Fruit fly (Drosophila melanogaster) whole organism, embryonic: ENCODE results near the gene LysB.
A peak's percentile ranks its signal among the peaks of the same experiment; 100 is the strongest.

ENCODE experiments used
- Blimp-1 ChIP-seq: fragments of 200-800 bp; sonication (Bioruptor generic); optimal IDR thresholded peaks from 3 replicates; lab custom pipeline; 2018; ENCODE audit warnings: missing biosample characterization, missing genetic modification characterization, mild to moderate bottlenecking, moderate library complexity, missing genetic modification reagents
- CG11398 ChIP-seq: fragments of 200-800 bp; sonication (Bioruptor generic); optimal IDR thresholded peaks from 2 replicates; lab custom pipeline; 2016; ENCODE audit warnings: missing biosample characterization, missing genetic modification characterization
- CG11723 ChIP-seq: fragments of 200-800 bp; sonication (Bioruptor generic); optimal IDR thresholded peaks from 2 replicates; lab custom pipeline; 2017; ENCODE audit warnings: missing biosample characterization, mild to moderate bottlenecking, missing genetic modification characterization
- CG12104 ChIP-seq: fragments of 200-800 bp; sonication (Bioruptor generic); optimal IDR thresholded peaks from 3 replicates; lab custom pipeline; 2016; ENCODE audit warnings: missing biosample characterization, missing genetic modification characterization
- CG12942 ChIP-seq: fragments of 200-800 bp; sonication (Bioruptor generic); optimal IDR thresholded peaks from 3 replicates; lab custom pipeline; 2016; ENCODE audit warnings: missing biosample characterization, missing genetic modification characterization
- CG15011 ChIP-seq: fragments of 200-800 bp; sonication (Bioruptor generic); optimal IDR thresholded peaks from 3 replicates; lab custom pipeline; 2018; ENCODE audit warnings: missing biosample characterization, mild to moderate bottlenecking, missing genetic modification characterization
- CG15269 ChIP-seq: fragments of 200-800 bp; sonication (Bioruptor generic); optimal IDR thresholded peaks from 2 replicates; lab custom pipeline; 2018; ENCODE audit warnings: missing biosample characterization, mild to moderate bottlenecking, missing genetic modification characterization, moderate library complexity
- CG17361 ChIP-seq: fragments of 200-800 bp; sonication (Bioruptor generic); IDR thresholded peaks from 3 replicates; pipeline ENCODE4 v1.3.6; 2022; ENCODE audit warnings: missing biosample characterization, missing genetic modification characterization
- CG18011 ChIP-seq: fragments of 200-800 bp; sonication (Bioruptor generic); optimal IDR thresholded peaks from 2 replicates; lab custom pipeline; 2017; ENCODE audit warnings: missing biosample characterization, missing genetic modification characterization, mild to moderate bottlenecking, moderate library complexity, missing genotype
- CG2116 ChIP-seq: fragments of 200-800 bp; sonication (Bioruptor generic); optimal IDR thresholded peaks from 3 replicates; lab custom pipeline; 2018; ENCODE audit warnings: missing biosample characterization, mild to moderate bottlenecking, missing genetic modification characterization
- CG3163 ChIP-seq: fragments of 200-800 bp; sonication (Bioruptor generic); optimal IDR thresholded peaks from 3 replicates; lab custom pipeline; 2016; ENCODE audit warnings: missing biosample characterization, missing genetic modification characterization
- CG3281 ChIP-seq: fragments of 200-800 bp; sonication (Bioruptor generic); optimal IDR thresholded peaks from 3 replicates; lab custom pipeline; 2017; ENCODE audit warnings: missing biosample characterization, mild to moderate bottlenecking, missing genetic modification characterization
- CG6654 ChIP-seq: fragments of 200-800 bp; sonication (Bioruptor generic); optimal IDR thresholded peaks from 2 replicates; lab custom pipeline; 2017; ENCODE audit warnings: missing biosample characterization, mild to moderate bottlenecking, missing genetic modification characterization
- CG8388 ChIP-seq: fragments of 200-800 bp; sonication (Bioruptor generic); optimal IDR thresholded peaks from 2 replicates; lab custom pipeline; 2019; ENCODE audit warnings: missing biosample characterization, mild to moderate bottlenecking, missing genetic modification characterization, moderate library complexity
- CG9215 ChIP-seq: fragments of 200-800 bp; sonication (Bioruptor generic); IDR thresholded peaks from 2 replicates; pipeline ENCODE4 v1.3.6; 2022; ENCODE audit warnings: missing biosample characterization, missing genetic modification characterization
- CkIIα-i1 ChIP-seq: fragments of 200-800 bp; sonication (Bioruptor generic); IDR thresholded peaks from 2 replicates; pipeline ENCODE4 v1.3.6; 2022; ENCODE audit warnings: missing biosample characterization, missing genetic modification characterization
- Dek ChIP-seq: fragments of 200-800 bp; sonication (Bioruptor generic); optimal IDR thresholded peaks from 3 replicates; lab custom pipeline; 2019; ENCODE audit warnings: missing biosample characterization, mild to moderate bottlenecking, missing genetic modification characterization, moderate library complexity
- Dip3 ChIP-seq: fragments of 200-800 bp; sonication (Bioruptor generic); optimal IDR thresholded peaks from 3 replicates; lab custom pipeline; 2016; ENCODE audit warnings: missing biosample characterization, missing genetic modification characterization
- Dref ChIP-seq: fragments of 200-800 bp; sonication (Bioruptor generic); IDR thresholded peaks from 2 replicates; pipeline ENCODE4 v1.3.6; 2022; ENCODE audit warnings: missing biosample characterization, missing genetic modification characterization
- Ets97D ChIP-seq: fragments of 200-800 bp; sonication (Bioruptor generic); optimal IDR thresholded peaks from 3 replicates; lab custom pipeline; 2016; ENCODE audit warnings: missing biosample characterization, missing genetic modification characterization
- Fer3 ChIP-seq: fragments of 200-800 bp; sonication (Bioruptor generic); optimal IDR thresholded peaks from 2 replicates; lab custom pipeline; 2018; ENCODE audit warnings: missing biosample characterization, mild to moderate bottlenecking, missing genetic modification characterization, moderate library complexity
- HLH54F ChIP-seq: fragments of 200-800 bp; sonication (Bioruptor generic); optimal IDR thresholded peaks from 3 replicates; lab custom pipeline; 2016; ENCODE audit warnings: missing biosample characterization, missing genetic modification characterization
- Hsf ChIP-seq: fragments of 200-800 bp; sonication (Bioruptor generic); optimal IDR thresholded peaks from 3 replicates; lab custom pipeline; 2016; ENCODE audit warnings: missing biosample characterization, missing genetic modification characterization
- Lpt ChIP-seq: fragments of >200 bp; optimal IDR thresholded peaks from 2 replicates; lab custom pipeline; 2018; ENCODE audit warnings: missing biosample characterization, missing genetic modification characterization
- MBD-R2 ChIP-seq: fragments of 200-800 bp; sonication (Bioruptor generic); IDR thresholded peaks from 2 replicates; pipeline ENCODE4 v1.3.6; 2022; ENCODE audit warnings: missing biosample characterization, missing genetic modification characterization
- MTF-1 ChIP-seq: fragments of 200-800 bp; sonication (Bioruptor generic); optimal IDR thresholded peaks from 2 replicates; lab custom pipeline; 2018; ENCODE audit warnings: missing biosample characterization, mild to moderate bottlenecking, missing genetic modification characterization, borderline replicate concordance
- NFAT ChIP-seq: fragments of 200-800 bp; sonication (Bioruptor generic); IDR thresholded peaks from 2 replicates; pipeline ENCODE4 v1.3.6; 2022; ENCODE audit warnings: missing biosample characterization, missing genetic modification characterization
- Nf-YB ChIP-seq: fragments of 200-800 bp; sonication (Bioruptor generic); optimal IDR thresholded peaks from 3 replicates; lab custom pipeline; 2019; ENCODE audit warnings: missing biosample characterization, mild to moderate bottlenecking, missing genetic modification characterization, moderate library complexity
- NfI ChIP-seq: fragments of 200-800 bp; sonication (Bioruptor generic); optimal IDR thresholded peaks from 3 replicates; lab custom pipeline; 2018; ENCODE audit warnings: missing biosample characterization, mild to moderate bottlenecking, missing genetic modification characterization, moderate library complexity
- Oaz ChIP-seq: fragments of 200-800 bp; sonication (Bioruptor generic); IDR thresholded peaks from 2 replicates; pipeline ENCODE4 v1.3.6; 2022; ENCODE audit warnings: missing biosample characterization, missing genetic modification characterization
- Scr ChIP-seq: fragments of 200-800 bp; sonication (Bioruptor generic); IDR thresholded peaks from 2 replicates; pipeline ENCODE4 v1.3.6; 2022; ENCODE audit warnings: missing biosample characterization, missing genetic modification characterization; ENCODE audit not compliant: partially characterized antibody
- Tbp ChIP-seq: fragments of >200 bp; optimal IDR thresholded peaks from 2 replicates; lab custom pipeline; 2018; ENCODE audit warnings: missing biosample characterization, missing genetic modification characterization
- YL-1 ChIP-seq: fragments of 200-800 bp; sonication (Bioruptor generic); optimal IDR thresholded peaks from 3 replicates; lab custom pipeline; 2017; ENCODE audit warnings: missing biosample characterization, mild to moderate bottlenecking, missing genetic modification characterization
- ab ChIP-seq: fragments of 200-800 bp; sonication (Bioruptor generic); optimal IDR thresholded peaks from 2 replicates; lab custom pipeline; 2016; ENCODE audit warnings: missing biosample characterization, missing genetic modification characterization
- ap ChIP-seq: fragments of 200-800 bp; sonication (Bioruptor generic); IDR thresholded peaks from 2 replicates; pipeline ENCODE4 v1.3.6; 2022; ENCODE audit warnings: missing biosample characterization, missing genetic modification characterization
- ash1 ChIP-seq: fragments of 200-800 bp; sonication (Bioruptor generic); optimal IDR thresholded peaks from 2 replicates; lab custom pipeline; 2018; ENCODE audit warnings: missing biosample characterization, mild to moderate bottlenecking, missing genetic modification characterization
- crp ChIP-seq, 2 experiments: fragments of 200-800 bp; sonication (Bioruptor generic); optimal IDR thresholded peaks; 2 replicates in 1 of 2; 3 replicates in 1 of 2; lab custom pipeline; 2017; ENCODE audit warnings: missing biosample characterization in 2 of 2, missing genetic modification characterization in 2 of 2, mild to moderate bottlenecking in 1 of 2, moderate library complexity in 1 of 2
- dmrt99B ChIP-seq: fragments of 200-800 bp; sonication (Bioruptor generic); optimal IDR thresholded peaks from 2 replicates; lab custom pipeline; 2018; ENCODE audit warnings: missing biosample characterization, mild to moderate bottlenecking, missing genetic modification characterization, moderate library complexity
- ftz-f1 ChIP-seq: fragments of 200-800 bp; sonication (Bioruptor generic); optimal IDR thresholded peaks from 2 replicates; lab custom pipeline; 2016; ENCODE audit warnings: missing biosample characterization, missing genetic modification characterization
- grau ChIP-seq: fragments of 200-800 bp; optimal IDR thresholded peaks from 3 replicates; lab custom pipeline; 2019; ENCODE audit warnings: missing biosample characterization, mild to moderate bottlenecking, missing genetic modification characterization, moderate library complexity
- lab ChIP-seq: fragments of 200-800 bp; sonication (Bioruptor generic); optimal IDR thresholded peaks from 3 replicates; lab custom pipeline; 2017; ENCODE audit warnings: missing biosample characterization, missing genetic modification characterization, mild to moderate bottlenecking, moderate library complexity, missing genetic modification reagents
- maf-S ChIP-seq: fragments of 200-800 bp; sonication (Bioruptor generic); optimal IDR thresholded peaks from 2 replicates; lab custom pipeline; 2016; ENCODE audit warnings: missing biosample characterization, missing genetic modification characterization
- oc ChIP-seq: fragments of 200-800 bp; sonication (Bioruptor generic); optimal IDR thresholded peaks from 2 replicates; lab custom pipeline; 2018; ENCODE audit warnings: missing biosample characterization, mild to moderate bottlenecking, missing genetic modification characterization, moderate library complexity
- pfk ChIP-seq: fragments of 200-800 bp; sonication (Bioruptor generic); optimal IDR thresholded peaks from 2 replicates; lab custom pipeline; 2018; ENCODE audit warnings: missing biosample characterization, mild to moderate bottlenecking, missing genetic modification characterization, moderate library complexity
- pita ChIP-seq: fragments of 200-800 bp; sonication (Bioruptor generic); optimal IDR thresholded peaks from 2 replicates; lab custom pipeline; 2017; ENCODE audit warnings: missing biosample characterization, mild to moderate bottlenecking, missing genetic modification characterization
- prd ChIP-seq, 3 experiments: fragments of >200 bp in 2 of 3; fragments of 200-800 bp in 1 of 3; sonication (Bioruptor generic) in 1 of 3; optimal IDR thresholded peaks in 2 of 3; IDR thresholded peaks in 1 of 3; 2 replicates in 2 of 3; 3 replicates in 1 of 3; pipeline versions ENCODE4 v1.3.6 to Lab custom; 2017 to 2022; ENCODE audit warnings: missing biosample characterization in 1 of 3, missing genetic modification characterization in 1 of 3
- slbo ChIP-seq: fragments of 200-800 bp; sonication (Bioruptor generic); IDR thresholded peaks from 2 replicates; pipeline ENCODE4 v1.3.6; 2022; ENCODE audit warnings: missing biosample characterization, missing genetic modification characterization
- stc ChIP-seq: fragments of 200-800 bp; sonication (Bioruptor generic); IDR thresholded peaks from 2 replicates; pipeline ENCODE4 v1.3.6; 2022; ENCODE audit warnings: missing biosample characterization, missing genetic modification characterization
- stwl ChIP-seq: fragments of 200-800 bp; sonication (Bioruptor generic); optimal IDR thresholded peaks from 3 replicates; lab custom pipeline; 2018; ENCODE audit warnings: missing biosample characterization, mild to moderate bottlenecking, missing genetic modification characterization, moderate library complexity
- zf30C ChIP-seq: fragments of 200-800 bp; sonication (Bioruptor generic); optimal IDR thresholded peaks from 3 replicates; lab custom pipeline; 2018; ENCODE audit warnings: missing biosample characterization, mild to moderate bottlenecking, missing genetic modification characterization

The LysB gene

DNA sequence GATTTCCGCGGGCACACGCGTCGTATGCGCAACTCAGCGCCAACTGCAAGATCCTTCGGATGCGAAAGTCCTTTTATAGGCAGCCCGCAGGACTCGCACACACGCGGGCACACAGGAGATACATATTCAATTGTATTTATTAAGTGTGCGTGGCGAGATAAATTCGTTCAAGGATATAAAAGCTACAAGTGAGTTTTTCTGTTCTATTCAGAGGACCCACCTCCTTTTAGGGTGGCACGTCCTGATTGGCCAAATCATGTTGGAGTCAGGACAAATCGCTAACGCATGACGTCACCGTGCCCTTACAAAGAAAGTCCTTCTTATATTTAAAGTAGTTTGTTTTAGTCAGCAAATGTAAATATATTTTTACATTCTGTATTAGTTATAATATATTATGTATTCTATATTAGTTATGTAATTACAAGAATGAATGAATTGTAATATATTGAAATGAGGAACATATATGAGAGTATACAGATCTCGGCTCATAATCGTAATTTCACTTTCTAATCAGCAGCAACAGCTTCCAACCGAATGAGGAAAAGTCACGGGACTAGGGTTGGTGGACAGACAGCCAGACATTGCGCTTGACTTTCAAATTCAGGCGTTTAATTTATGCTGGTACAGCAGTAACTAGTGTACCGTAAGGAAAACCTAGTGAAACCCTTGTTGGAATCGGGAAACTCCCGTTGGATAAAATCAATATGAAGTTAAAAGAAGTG lies 13.9 kb upstream of the LysB start, which contains the start of gene Trhn (continued):
- TF ChIP-seq CG15011 (GFP tag; lab: Kevin White, UChicago), result no peak
- TF ChIP-seq Oaz, result no peak
- TF ChIP-seq stc (GFP tag; lab: Robert Waterston, UW), result no peak
- peak; percentile 7 for TF ChIP-seq CG15269 (tag; lab: Kevin White, UChicago)
- peak; percentile 21 for TF ChIP-seq Fer3 (tag; lab: Kevin White, UChicago)
- no peak for TF ChIP-seq Scr (GFP tag; lab: Robert Waterston, UW)
- TF ChIP-seq zf30C, result no peak
- no peak for TF ChIP-seq pfk
- no peak for TF ChIP-seq stwl (tag; lab: Kevin White, UChicago)
- TF ChIP-seq grau (tag; lab: Kevin White, UChicago), result peak; percentile 25
- TF ChIP-seq CG2116 (GFP tag; lab: Kevin White, UChicago), result no peak
- TF ChIP-seq Ets97D, result no peak
- TF ChIP-seq MTF-1 (GFP tag; lab: Kevin White, UChicago), result no peak
- TF ChIP-seq oc (tag; lab: Kevin White, UChicago), result no peak
- TF ChIP-seq CG12942 (GFP tag; lab: Kevin White, UChicago), result no peak
- TF ChIP-seq prd (optimal IDR thresholded peaks at IDR 0.05; lab: Kevin White, UChicago), result no peak
- TF ChIP-seq prd (GFP tag; IDR thresholded peaks at IDR 0.05; lab: Robert Waterston, UW), result no peak
- TF ChIP-seq CG11398 (GFP tag; lab: Kevin White, UChicago), result no peak
- no peak for TF ChIP-seq YL-1 (GFP tag; lab: Kevin White, UChicago)
- TF ChIP-seq Lpt (GFP tag; lab: Kevin White, UChicago), result no peak
- no peak for TF ChIP-seq CG6654 (GFP tag; lab: Kevin White, UChicago)
- TF ChIP-seq slbo (GFP tag; lab: Robert Waterston, UW), result no peak
- TF ChIP-seq CG8388 (GFP tag; lab: Kevin White, UChicago), result no peak
- TF ChIP-seq CG11723, result no peak
- no peak for TF ChIP-seq CkIIα-i1
- TF ChIP-seq Blimp-1, result peak; percentile 11
- TF ChIP-seq pita, result no peak
- no peak for TF ChIP-seq MBD-R2 (GFP tag; lab: Robert Waterston, UW)
- no peak for TF ChIP-seq NFAT (GFP tag; lab: Robert Waterston, UW)
- TF ChIP-seq ap, result no peak
- TF ChIP-seq Dek (tag; lab: Kevin White, UChicago), result no peak
- no peak for TF ChIP-seq HLH54F
- no peak for TF ChIP-seq Tbp (GFP tag; lab: Kevin White, UChicago)
- no peak for TF ChIP-seq CG9215 (GFP tag; lab: Robert Waterston, UW)
- TF ChIP-seq ash1 (GFP tag; lab: Kevin White, UChicago), result no peak
- TF ChIP-seq ftz-f1 (GFP tag; lab: Kevin White, UChicago), result no peak
- TF ChIP-seq CG3281 (GFP tag; lab: Kevin White, UChicago), result no peak
- no peak for TF ChIP-seq CG18011 (GFP tag; lab: Kevin White, UChicago)
- peak; percentile 57 for TF ChIP-seq lab (GFP tag; lab: Kevin White, UChicago)
- no peak for TF ChIP-seq Dip3 (GFP tag; lab: Kevin White, UChicago)
- no peak for TF ChIP-seq maf-S (GFP tag; lab: Kevin White, UChicago)
- no peak for TF ChIP-seq ab
- TF ChIP-seq NfI (GFP tag; lab: Kevin White, UChicago), result no peak
- TF ChIP-seq CG12104 (GFP tag; lab: Kevin White, UChicago), result no peak
- TF ChIP-seq crp (GFP tag; optimal IDR thresholded peaks at IDR 0.05; lab: Kevin White, UChicago), result no peak
- no peak for TF ChIP-seq CG17361
- TF ChIP-seq dmrt99B (tag; lab: Kevin White, UChicago), result peak; percentile 47
- no peak for TF ChIP-seq CG3163
- peak; percentile 24 for TF ChIP-seq Nf-YB (GFP tag; lab: Kevin White, UChicago)
- no peak for TF ChIP-seq Dref (GFP tag; lab: Robert Waterston, UW)
- TF ChIP-seq Hsf (GFP tag; lab: Kevin White, UChicago), result no peak
